Fruit fly (Drosophila melanogaster) whole organism, embryonic: Measurements from ENCODE around the gene HDAC3.

Source experiments
- Abd-B ChIP-seq: fragments of 200-800 bp; sonication (Bioruptor generic); optimal IDR thresholded peaks from 2 replicates; lab custom pipeline; 2018; ENCODE audit warnings: missing biosample characterization, mild to moderate bottlenecking, missing genetic modification characterization, moderate library complexity
- Ada2b ChIP-seq: fragments of 200-800 bp; sonication (Bioruptor generic); IDR thresholded peaks from 2 replicates; pipeline ENCODE4 v1.3.6; 2022; ENCODE audit warnings: missing biosample characterization, missing genetic modification characterization
- BEAF-32 ChIP-seq: fragments of 200-800 bp; sonication (Bioruptor generic); optimal IDR thresholded peaks from 3 replicates; lab custom pipeline; 2017; ENCODE audit warnings: missing biosample characterization, missing genetic modification characterization, mild to moderate bottlenecking, moderate library complexity, missing genetic modification reagents
- Bgb ChIP-seq: fragments of 200-800 bp; sonication (Bioruptor generic); IDR thresholded peaks from 2 replicates; pipeline ENCODE4 v1.3.6; 2022; ENCODE audit warnings: missing biosample characterization, missing genetic modification characterization; ENCODE audit not compliant: partially characterized antibody
- CG12659 ChIP-seq: fragments of 200-800 bp; sonication (Bioruptor generic); optimal IDR thresholded peaks from 3 replicates; lab custom pipeline; 2017; ENCODE audit warnings: mild to moderate bottlenecking, missing biosample characterization, missing genetic modification reagents, missing genetic modification characterization
- CG13287 ChIP-seq: fragments of 200-800 bp; sonication (Bioruptor generic); IDR thresholded peaks from 2 replicates; pipeline ENCODE4 v1.3.6; 2022; ENCODE audit warnings: missing biosample characterization, missing genetic modification characterization; ENCODE audit not compliant: partially characterized antibody
- CG13296 ChIP-seq: fragments of 200-800 bp; sonication (Bioruptor generic); optimal IDR thresholded peaks from 3 replicates; lab custom pipeline; 2018; ENCODE audit warnings: missing biosample characterization, mild to moderate bottlenecking, missing genetic modification characterization
- CG15696 ChIP-seq: fragments of 200-800 bp; sonication (Bioruptor generic); optimal IDR thresholded peaks from 2 replicates; lab custom pipeline; 2019; ENCODE audit warnings: missing biosample characterization, mild to moderate bottlenecking, missing genetic modification characterization, moderate library complexity
- CG17186 ChIP-seq: fragments of 200-800 bp; sonication (Bioruptor generic); optimal IDR thresholded peaks from 3 replicates; lab custom pipeline; 2017; ENCODE audit warnings: missing biosample characterization, missing genetic modification reagents, missing genetic modification characterization
- CG17359 ChIP-seq: fragments of 200-800 bp; sonication (Bioruptor generic); optimal IDR thresholded peaks from 3 replicates; lab custom pipeline; 2018; ENCODE audit warnings: missing biosample characterization, mild to moderate bottlenecking, missing genetic modification characterization, moderate library complexity
- CG18011 ChIP-seq: fragments of 200-800 bp; sonication (Bioruptor generic); optimal IDR thresholded peaks from 2 replicates; lab custom pipeline; 2017; ENCODE audit warnings: missing biosample characterization, missing genetic modification characterization, mild to moderate bottlenecking, moderate library complexity, missing genotype
- CG2199 ChIP-seq: fragments of 200-800 bp; sonication (Bioruptor generic); IDR thresholded peaks from 3 replicates; pipeline ENCODE4 v1.3.6; 2022; ENCODE audit warnings: missing biosample characterization, missing genetic modification characterization
- CG31441 ChIP-seq: fragments of 200-800 bp; sonication (Bioruptor generic); IDR thresholded peaks from 2 replicates; pipeline ENCODE4 v1.3.6; 2022; ENCODE audit warnings: missing biosample characterization, missing genetic modification characterization
- CG33213 ChIP-seq: fragments of 200-800 bp; sonication (Bioruptor generic); optimal IDR thresholded peaks from 3 replicates; lab custom pipeline; 2016; ENCODE audit warnings: missing biosample characterization, missing genetic modification characterization
- CG4424 ChIP-seq: fragments of 200-800 bp; sonication (Bioruptor generic); optimal IDR thresholded peaks from 3 replicates; lab custom pipeline; 2016; ENCODE audit warnings: missing biosample characterization, missing genetic modification characterization
- CG4617 ChIP-seq: fragments of 200-800 bp; sonication (Bioruptor generic); optimal IDR thresholded peaks from 3 replicates; lab custom pipeline; 2016; ENCODE audit warnings: missing biosample characterization, missing genetic modification characterization, borderline replicate concordance
- CG4820 ChIP-seq: fragments of 200-800 bp; sonication (Bioruptor generic); optimal IDR thresholded peaks from 3 replicates; lab custom pipeline; 2016; ENCODE audit warnings: missing biosample characterization, missing genetic modification characterization
- CG6272 ChIP-seq: fragments of 200-800 bp; sonication (Bioruptor generic); IDR thresholded peaks from 2 replicates; pipeline ENCODE4 v1.3.6; 2022; ENCODE audit warnings: missing biosample characterization, missing genetic modification characterization
- CG6791 ChIP-seq: fragments of 200-800 bp; sonication (Bioruptor generic); IDR thresholded peaks from 3 replicates; pipeline ENCODE4 v1.3.6; 2022; ENCODE audit warnings: missing biosample characterization, missing genetic modification characterization; ENCODE audit not compliant: partially characterized antibody
- CTCF ChIP-seq: fragments of 200-800 bp; sonication (Bioruptor generic); optimal IDR thresholded peaks from 2 replicates; lab custom pipeline; 2017; ENCODE audit warnings: missing biosample characterization, mild to moderate bottlenecking, missing genetic modification characterization, moderate library complexity
- CoRest ChIP-seq: fragments of 200-800 bp; sonication (Bioruptor generic); optimal IDR thresholded peaks from 3 replicates; lab custom pipeline; 2018; ENCODE audit warnings: missing biosample characterization, mild to moderate bottlenecking, missing genetic modification characterization, moderate library complexity
- Dll ChIP-seq: fragments of 200-800 bp; sonication (Bioruptor generic); IDR thresholded peaks from 4 replicates; pipeline ENCODE4 v1.3.6; 2022; ENCODE audit warnings: missing biosample characterization, missing genetic modification characterization; ENCODE audit not compliant: partially characterized antibody
- Ets65A ChIP-seq: fragments of 200-800 bp; sonication (Bioruptor generic); peaks from one replicate; lab custom pipeline; 2016; ENCODE audit warnings: missing biosample characterization, missing genetic modification characterization
- HmgD ChIP-seq: fragments of 200-800 bp; sonication (Bioruptor generic); optimal IDR thresholded peaks from 3 replicates; lab custom pipeline; 2016; ENCODE audit warnings: missing biosample characterization, missing genetic modification characterization
- Lhr ChIP-seq: fragments of 200-800 bp; sonication (Bioruptor generic); optimal IDR thresholded peaks from 3 replicates; lab custom pipeline; 2017; ENCODE audit warnings: mild to moderate bottlenecking, missing biosample characterization, missing genetic modification reagents, missing genetic modification characterization
- MBD-R2 ChIP-seq: fragments of 200-800 bp; sonication (Bioruptor generic); IDR thresholded peaks from 2 replicates; pipeline ENCODE4 v1.3.6; 2022; ENCODE audit warnings: missing biosample characterization, missing genetic modification characterization
- Med ChIP-seq: fragments of 200-800 bp; sonication (Bioruptor generic); peaks from one replicate; lab custom pipeline; 2016; ENCODE audit warnings: missing biosample characterization, missing genetic modification characterization, mild to moderate bottlenecking, inconsistent platforms, moderate library complexity
- Myb ChIP-seq: fragments of 200-800 bp; sonication (Bioruptor generic); optimal IDR thresholded peaks from 2 replicates; lab custom pipeline; 2016; ENCODE audit warnings: missing biosample characterization, missing genetic modification characterization
- NFAT ChIP-seq: fragments of 200-800 bp; sonication (Bioruptor generic); IDR thresholded peaks from 2 replicates; pipeline ENCODE4 v1.3.6; 2022; ENCODE audit warnings: missing biosample characterization, missing genetic modification characterization
- Sox102F ChIP-seq: fragments of 200-800 bp; sonication (Bioruptor generic); optimal IDR thresholded peaks from 2 replicates; lab custom pipeline; 2018; ENCODE audit warnings: missing biosample characterization, mild to moderate bottlenecking, missing genetic modification characterization, moderate library complexity
- Sry-δ ChIP-seq: fragments of 200-800 bp; sonication (Bioruptor generic); optimal IDR thresholded peaks from 2 replicates; lab custom pipeline; 2016; ENCODE audit warnings: missing biosample characterization, missing genetic modification characterization
- bbx ChIP-seq: fragments of 200-800 bp; sonication (Bioruptor generic); IDR thresholded peaks from 2 replicates; pipeline ENCODE4 v1.3.6; 2022; ENCODE audit warnings: missing biosample characterization, missing genetic modification characterization; ENCODE audit not compliant: partially characterized antibody
- btn ChIP-seq: fragments of 200-800 bp; sonication (Bioruptor generic); optimal IDR thresholded peaks from 2 replicates; lab custom pipeline; 2016; ENCODE audit warnings: missing biosample characterization, missing genetic modification characterization
- chif ChIP-seq, 2 experiments: fragments of 200-800 bp; sonication (Bioruptor generic); optimal IDR thresholded peaks; 3 replicates each; lab custom pipeline; 2016; ENCODE audit warnings: missing biosample characterization in 2 of 2, missing genetic modification characterization in 2 of 2
- dan ChIP-seq: fragments of 200-800 bp; sonication (Bioruptor generic); IDR thresholded peaks from 2 replicates; pipeline ENCODE4 v1.3.6; 2022; ENCODE audit warnings: missing biosample characterization, missing genetic modification characterization
- dmrt11E ChIP-seq: fragments of 200-800 bp; sonication (Bioruptor generic); optimal IDR thresholded peaks from 3 replicates; lab custom pipeline; 2018; ENCODE audit warnings: missing biosample characterization, mild to moderate bottlenecking, missing genetic modification characterization, moderate library complexity
- eve ChIP-seq, 2 experiments: fragments of >200 bp; optimal IDR thresholded peaks; 2 replicates each; lab custom pipeline; 2017; ENCODE audit warnings: missing biosample characterization in 2 of 2, missing genetic modification characterization in 2 of 2
- gfzf ChIP-seq: fragments of 200-800 bp; sonication (Bioruptor generic); optimal IDR thresholded peaks from 2 replicates; lab custom pipeline; 2016; ENCODE audit warnings: missing biosample characterization, mild to moderate bottlenecking, missing genetic modification characterization, moderate library complexity
- gsb-n ChIP-seq: fragments of 200-800 bp; sonication (Bioruptor generic); optimal IDR thresholded peaks from 3 replicates; lab custom pipeline; 2018; ENCODE audit warnings: missing biosample characterization, mild to moderate bottlenecking, missing genetic modification characterization
- ken ChIP-seq: fragments of 200-800 bp; sonication (Bioruptor generic); IDR thresholded peaks from 3 replicates; pipeline ENCODE4 v1.3.6; 2022; ENCODE audit warnings: missing biosample characterization, missing genetic modification characterization
- knrl ChIP-seq: fragments of 200-800 bp; sonication (Bioruptor generic); IDR thresholded peaks from 3 replicates; pipeline ENCODE4 v1.3.6; 2022; ENCODE audit warnings: missing biosample characterization, missing genetic modification characterization; ENCODE audit not compliant: partially characterized antibody
- pan ChIP-seq, 4 experiments: fragments of >200 bp in 3 of 4; fragments of 200-800 bp in 1 of 4; sonication (Bioruptor generic) in 1 of 4; optimal IDR thresholded peaks in 3 of 4; IDR thresholded peaks in 1 of 4; 2 replicates each; pipeline versions ENCODE4 v1.3.6 to Lab custom; 2017 to 2022; ENCODE audit warnings: missing biosample characterization in 2 of 4, missing genetic modification characterization in 2 of 4, mixed read lengths in 1 of 4
- prd ChIP-seq, 3 experiments: fragments of >200 bp in 2 of 3; fragments of 200-800 bp in 1 of 3; sonication (Bioruptor generic) in 1 of 3; optimal IDR thresholded peaks in 2 of 3; IDR thresholded peaks in 1 of 3; 2 replicates in 2 of 3; 3 replicates in 1 of 3; pipeline versions ENCODE4 v1.3.6 to Lab custom; 2017 to 2022; ENCODE audit warnings: missing biosample characterization in 1 of 3, missing genetic modification characterization in 1 of 3
- sc ChIP-seq, 3 experiments: fragments of >200 bp in 2 of 3; fragments of 200-800 bp in 1 of 3; sonication (Bioruptor generic) in 1 of 3; optimal IDR thresholded peaks; 2 replicates in 2 of 3; 3 replicates in 1 of 3; lab custom pipeline; 2017; ENCODE audit warnings: mild to moderate bottlenecking in 1 of 3, missing biosample characterization in 1 of 3, missing genetic modification characterization in 1 of 3, missing genetic modification reagents in 1 of 3
- sima ChIP-seq: fragments of 200-800 bp; sonication (Bioruptor generic); optimal IDR thresholded peaks from 2 replicates; lab custom pipeline; 2016; ENCODE audit warnings: missing biosample characterization, missing genetic modification characterization
- sqz ChIP-seq: fragments of 200-800 bp; sonication (Bioruptor generic); optimal IDR thresholded peaks from 3 replicates; lab custom pipeline; 2018; ENCODE audit warnings: missing biosample characterization, mild to moderate bottlenecking, missing genetic modification characterization
- trem ChIP-seq: fragments of 200-800 bp; optimal IDR thresholded peaks from 3 replicates; lab custom pipeline; 2019; ENCODE audit warnings: missing biosample characterization, mild to moderate bottlenecking, missing genetic modification characterization, moderate library complexity
- zen ChIP-seq: fragments of 200-800 bp; sonication (Bioruptor generic); optimal IDR thresholded peaks from 3 replicates; lab custom pipeline; 2018; ENCODE audit warnings: missing biosample characterization, mild to moderate bottlenecking, missing genetic modification characterization, moderate library complexity

Gene HDAC3

DNA sequence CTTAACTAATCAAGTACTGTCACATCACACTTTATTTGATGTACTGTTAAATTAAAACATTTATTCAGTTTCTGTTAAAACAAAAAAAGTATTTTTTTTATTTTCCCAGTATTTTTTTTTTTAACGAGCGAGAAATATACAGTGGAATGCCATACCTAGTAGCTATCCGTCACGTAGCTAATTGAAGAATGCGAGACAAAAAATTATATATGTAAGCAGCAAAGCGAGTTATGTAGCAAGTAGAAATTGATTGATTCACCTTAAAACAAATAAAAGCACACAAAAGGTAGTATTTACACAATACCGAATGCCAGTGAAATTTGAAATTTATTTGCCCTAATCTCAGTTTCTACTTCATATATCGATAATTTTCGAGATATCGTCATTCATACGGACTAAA, 35.6 kb downstream of the HDAC3 start (continued):
- TF ChIP-seq Sry-δ (GFP tag; lab: Kevin White, UChicago) (peak; percentile 32), CG17186 (GFP tag; lab: Kevin White, UChicago) (no peak), dmrt11E (tag; lab: Kevin White, UChicago) (peak; percentile 21), ken (no peak), MBD-R2 (GFP tag; lab: Robert Waterston, UW) (peak; percentile 60; the same call in 1 of the 2 replicates), Med (peak; percentile 67), Lhr (GFP tag; lab: Kevin White, UChicago) (peak; percentile 28), sc (optimal IDR thresholded peaks at IDR 0.05; lab: Kevin White, UChicago) (no peak), sc (GFP tag; optimal IDR thresholded peaks at IDR 0.05; lab: Kevin White, UChicago) (no peak), Ada2b (no peak), CG4820 (peak; percentile 14), sima (GFP tag; lab: Kevin White, UChicago) (no peak), eve (GFP tag; optimal IDR thresholded peaks at IDR 0.05; lab: Kevin White, UChicago) (no peak), CG17359 (tag; lab: Kevin White, UChicago) (peak; percentile 58), CTCF (GFP tag; lab: Kevin White, UChicago) (peak; percentile 12), CG18011 (peak; percentile 98), BEAF-32 (peak; percentile 22), CG13287 (GFP tag; lab: Robert Waterston, UW) (peak; percentile 43; the same call in 1 of the 2 replicates), CG31441 (GFP tag; lab: Robert Waterston, UW) (no peak), Myb (GFP tag; lab: Kevin White, UChicago) (peak; percentile 86), gfzf (GFP tag; lab: Kevin White, UChicago) (peak; percentile 54), CG33213 (peak; percentile 35), CG6272 (GFP tag; lab: Robert Waterston, UW) (0 out of 2 replicates have a peak, but pooled peaks have one; percentile 9), HmgD (peak; percentile 63), CG13296 (GFP tag; lab: Kevin White, UChicago) (no peak), CG4617 (peak; percentile 17), bbx (GFP tag; lab: Robert Waterston, UW) (peak; percentile 33; the same call in 1 of the 2 replicates), Dll (0 out of 4 replicates have a peak, but pooled peaks have one; percentile 30), CG2199 (GFP tag; lab: Robert Waterston, UW) (peak; percentile 87), CG4424 (peak; percentile 52), Sox102F (GFP tag; lab: Kevin White, UChicago) (peak; percentile 17), Bgb (GFP tag; lab: Robert Waterston, UW) (no peak), zen (tag; lab: Kevin White, UChicago) (peak; percentile 87), chif (GFP tag; optimal IDR thresholded peaks at IDR 0.05; lab: Kevin White, UChicago) (peak in 1 of 2 experiments; percentile 23), prd (optimal IDR thresholded peaks at IDR 0.05; lab: Kevin White, UChicago) (no peak), prd (GFP tag; IDR thresholded peaks at IDR 0.05; lab: Robert Waterston, UW) (peak; percentile 19; the same call in 2 of the 3 replicates), knrl (GFP tag; lab: Robert Waterston, UW) (peak; percentile 44; the same call in 1 of the 3 replicates), Ets65A (peak; percentile 62), sqz (GFP tag; lab: Kevin White, UChicago) (peak; percentile 82), pan (optimal IDR thresholded peaks at IDR 0.05; lab: Kevin White, UChicago) (no peak), pan (GFP tag; optimal IDR thresholded peaks at IDR 0.05 in 1 of 2, IDR thresholded peaks at IDR 0.05 in 1 of 2) (no peak), gsb-n (tag; lab: Kevin White, UChicago) (peak; percentile 19), CG6791 (peak; percentile 54; the same call in 2 of the 3 replicates), dan (GFP tag; lab: Robert Waterston, UW) (no peak), NFAT (GFP tag; lab: Robert Waterston, UW) (no peak), Abd-B (GFP tag; lab: Kevin White, UChicago) (peak; percentile 95), CG15696 (tag; lab: Kevin White, UChicago) (peak; percentile 34), btn (GFP tag; lab: Kevin White, UChicago) (no peak), CoRest (tag; lab: Kevin White, UChicago) (peak; percentile 46), CG12659 (GFP tag; lab: Kevin White, UChicago) (peak; percentile 32), trem (tag; lab: Kevin White, UChicago) (peak; percentile 27)
